Worm (Caenorhabditis elegans) whole organism, L1 larva: ENCODE results near the gene wee-1.3.

Experiments
- C34B4.2 ChIP-seq: sonication (generic microtip); optimal IDR thresholded peaks from 2 replicates; lab custom pipeline; 2017; ENCODE audit warnings: mild to moderate bottlenecking, missing genetic modification characterization, missing compliant biosample characterization
- elt-2 ChIP-seq: sonication (generic microtip); optimal IDR thresholded peaks from 2 replicates; lab custom pipeline; 2016; ENCODE audit warnings: missing genetic modification characterization, mild to moderate bottlenecking, inconsistent platforms, missing compliant biosample characterization, missing genetic modification reagents
- unc-62 ChIP-seq: fragments of 150-350 bp; optimal IDR thresholded peaks from 2 replicates; lab custom pipeline; 2014; ENCODE audit warnings: missing biosample characterization, missing genetic modification reagents, missing genetic modification characterization

ce11 chrII:9717904-9718303, 1.6 kb upstream of the wee-1.3 start, which contains the start of gene Y53C12A.6:
- TF ChIP-seq C34B4.2 (tag; lab: Kevin White, UChicago) (no peak), unc-62 (GFP tag; lab: Kevin White, UChicago) (no peak), elt-2 (tag; lab: Kevin White, UChicago) (no peak)
